Worm (Caenorhabditis elegans): Measurements from ENCODE around the gene wee-1.3.

ce11 chrII:9695942-9696341 is 20.3 kb downstream of the wee-1.3 start:
- TF ChIP-seq ceh-36 (tag; optimal IDR thresholded peaks at IDR 0.05), result no peak
- no peak for TF ChIP-seq scrt-1 (GFP tag; IDR thresholded peaks at IDR 0.05)
- no peak for TF ChIP-seq ama-1 (optimal IDR thresholded peaks at IDR 0.05)
- TF ChIP-seq hmbx-1 (tag; optimal IDR thresholded peaks at IDR 0.05), result no peak
- TF ChIP-seq ceh-13 (GFP tag; optimal IDR thresholded peaks at IDR 0.05), result no peak
- TF ChIP-seq hnd-1 (tag; optimal IDR thresholded peaks at IDR 0.05), result no peak
- no peak for TF ChIP-seq tbx-37 (GFP tag; conservative IDR thresholded peaks at IDR 0.05)
